Fruit fly (Drosophila melanogaster): ENCODE measurements around the gene Sugb.

Gene Sugb

DNA sequence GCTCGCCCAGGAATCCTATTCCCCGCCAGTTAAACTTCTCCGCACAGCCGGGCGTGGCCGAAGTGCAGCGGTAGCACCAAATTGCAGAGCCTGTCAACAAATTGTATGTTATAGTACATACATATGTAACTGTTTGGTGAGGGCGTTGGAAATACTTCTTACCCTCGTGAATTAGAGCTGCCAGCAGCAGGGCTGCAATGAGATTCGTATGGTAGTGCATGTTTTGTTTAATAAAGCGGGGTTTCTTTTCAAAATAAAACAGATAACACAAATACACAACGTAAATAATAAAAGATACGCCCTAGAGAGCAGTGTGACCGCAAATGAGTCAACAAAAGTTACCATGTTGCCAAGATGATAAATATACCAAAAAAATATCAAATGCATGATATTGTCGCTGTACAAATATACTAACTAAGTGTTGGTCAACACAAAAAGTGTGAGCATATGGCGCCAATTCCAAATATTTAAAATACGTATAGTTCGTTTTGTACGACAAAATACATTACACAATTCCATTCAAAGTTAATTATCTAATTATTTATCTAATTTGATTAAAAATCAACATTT, 27.4 kb downstream of the Sugb start, which contains the start of gene crim (continued):
- TF ChIP-seq CG12155 (GFP tag; optimal IDR thresholded peaks at IDR 0.05) (no peak), CG12659 (GFP tag; optimal IDR thresholded peaks at IDR 0.05) (peak; percentile 15), grau (tag; optimal IDR thresholded peaks at IDR 0.05) (peak; percentile 2), GATAe (GFP tag; conservative IDR thresholded peaks at IDR 0.05) (no peak), unpg (GFP tag; optimal IDR thresholded peaks at IDR 0.05) (peak; percentile 3), CG8924 (tag; optimal IDR thresholded peaks at IDR 0.05) (peak; percentile 12), CG10431 (GFP tag; optimal IDR thresholded peaks at IDR 0.05) (no peak), nmo (GFP tag; optimal IDR thresholded peaks at IDR 0.05) (peak; percentile 33), CG12071 (GFP tag; optimal IDR thresholded peaks at IDR 0.05) (no peak), MBD-R2 (GFP tag; IDR thresholded peaks at IDR 0.05) (peak; percentile 64), ro (GFP tag; IDR thresholded peaks at IDR 0.05) (no peak), CG42726 (GFP tag; IDR thresholded peaks at IDR 0.05; ENCODE audit: partially characterized antibody) (no peak), Abd-B (GFP tag; optimal IDR thresholded peaks at IDR 0.05) (no peak), CG33213 (GFP tag; optimal IDR thresholded peaks at IDR 0.05) (peak; percentile 53), sug (tag; optimal IDR thresholded peaks at IDR 0.05) (peak; percentile 23), caup (GFP tag; optimal IDR thresholded peaks at IDR 0.05; ENCODE audit: severe bottlenecking) (no peak), scrt (GFP tag; optimal IDR thresholded peaks at IDR 0.05) (peak; percentile 3), abd-A (tag; optimal IDR thresholded peaks at IDR 0.05) (no peak), unc-4 (GFP tag; IDR thresholded peaks at IDR 0.05; ENCODE audit: partially characterized antibody) (no peak), E2f2 (GFP tag; IDR thresholded peaks at IDR 0.05) (peak; percentile 98), CG2875 (GFP tag; optimal IDR thresholded peaks at IDR 0.05) (no peak), CG34422 (GFP tag; IDR thresholded peaks at IDR 0.05) (0 out of 3 replicates have a peak, but pooled peaks have one; percentile 53), Dbx (GFP tag; IDR thresholded peaks at IDR 0.05) (0 out of 3 replicates have a peak, but pooled peaks have one; percentile 14), knrl (GFP tag; IDR thresholded peaks at IDR 0.05; ENCODE audit: partially characterized antibody) (peak; percentile 40; the same call in 1 of the 3 replicates), CG17361 (GFP tag; IDR thresholded peaks at IDR 0.05) (no peak), CG14441 (GFP tag; IDR thresholded peaks at IDR 0.05) (no peak), Side (GFP tag; optimal IDR thresholded peaks at IDR 0.05) (no peak), nom (GFP tag; optimal IDR thresholded peaks at IDR 0.05) (no peak), fd64A (GFP tag; optimal IDR thresholded peaks at IDR 0.05) (no peak), vfl (GFP tag; optimal IDR thresholded peaks at IDR 0.05) (no peak), Xbp1 (GFP tag; optimal IDR thresholded peaks at IDR 0.05) (no peak), Sox100B (GFP tag; optimal IDR thresholded peaks at IDR 0.05) (no peak), phol (tag; optimal IDR thresholded peaks at IDR 0.05) (peak; percentile 42), CG6765 (GFP tag; optimal IDR thresholded peaks at IDR 0.05) (no peak), insv (GFP tag; optimal IDR thresholded peaks at IDR 0.05) (peak in 1 of 2 experiments; percentile 0), CG6813 (GFP tag; optimal IDR thresholded peaks at IDR 0.05) (no peak), gfzf (GFP tag; optimal IDR thresholded peaks at IDR 0.05) (peak; percentile 92), CG11504 (tag; optimal IDR thresholded peaks at IDR 0.05) (peak; percentile 73), CG10267 (tag; optimal IDR thresholded peaks at IDR 0.05) (peak; percentile 97), CG30403 (GFP tag; optimal IDR thresholded peaks at IDR 0.05) (peak; percentile 12), ap (GFP tag; IDR thresholded peaks at IDR 0.05) (no peak), pzg (GFP tag; optimal IDR thresholded peaks at IDR 0.05) (peak; percentile 96), pnt (GFP tag; optimal IDR thresholded peaks at IDR 0.05) (no peak), tll (GFP tag; optimal IDR thresholded peaks at IDR 0.05) (no peak), Ets97D (GFP tag; optimal IDR thresholded peaks at IDR 0.05) (peak; percentile 59), CG11696 (GFP tag; IDR thresholded peaks at IDR 0.05) (no peak), CG34376 (GFP tag; optimal IDR thresholded peaks at IDR 0.05) (no peak), sisA (GFP tag; IDR thresholded peaks at IDR 0.05) (no peak), PHDP (tag; optimal IDR thresholded peaks at IDR 0.05) (peak; percentile 30)

All from whole organism, embryonic.